Worm (Caenorhabditis elegans) whole organism, L3 larva: ENCODE results near the gene clec-250.

Experiments used
- ama-1 ChIP-seq: fragments of 150-350 bp; optimal IDR thresholded peaks from 2 replicates; lab custom pipeline; 2018
- fos-1 ChIP-seq: fragments of 150-350 bp; optimal IDR thresholded peaks from 2 replicates; lab custom pipeline; 2014; ENCODE audit warnings: missing biosample characterization, missing genetic modification characterization
- nhr-237 ChIP-seq: fragments of 150-350 bp; optimal IDR thresholded peaks from 2 replicates; lab custom pipeline; 2014; ENCODE audit warnings: missing biosample characterization, missing genetic modification characterization
- nhr-25 ChIP-seq: sonication (generic microtip); optimal IDR thresholded peaks from 2 replicates; lab custom pipeline; 2017; ENCODE audit warnings: missing biosample characterization, missing genetic modification characterization
- pqm-1 ChIP-seq: fragments of 150-350 bp; optimal IDR thresholded peaks from 2 replicates; lab custom pipeline; 2017; ENCODE audit warnings: missing biosample characterization, missing genetic modification characterization, inconsistent platforms

DNA sequence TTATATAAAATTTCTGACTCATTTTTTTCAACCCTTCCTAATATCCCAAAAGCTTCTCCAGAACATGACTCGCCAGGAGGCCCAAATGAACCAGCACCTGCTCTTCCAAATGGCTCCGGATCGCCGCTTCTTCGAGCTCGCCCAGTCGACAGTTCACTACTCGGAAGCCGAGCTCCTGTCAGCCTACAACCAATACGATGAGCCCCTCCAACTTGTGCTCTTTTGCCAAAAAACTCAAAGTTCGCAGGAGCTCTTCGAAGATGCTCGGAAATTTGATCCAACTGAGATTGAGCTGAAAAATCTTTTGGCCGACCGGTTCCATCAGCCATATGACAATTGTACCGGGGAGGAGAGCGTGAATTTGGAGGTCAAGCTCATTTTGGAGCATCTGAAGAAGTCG, 46.5 kb downstream of the clec-250 start:
- TF ChIP-seq nhr-237 (tag; lab: Kevin White, UChicago) (no peak), fos-1 (tag; lab: Kevin White, UChicago) (no peak), pqm-1 (no peak), ama-1 (lab: Kevin White, UChicago) (no peak), nhr-25 (no peak)
